Worm (Caenorhabditis elegans) whole organism, mixed stage, embryonic: ENCODE results near the gene F13E9.5.

Source experiments
- M03D4.4 ChIP-seq: sonication (generic microtip); optimal IDR thresholded peaks from 2 replicates; lab custom pipeline; 2017; ENCODE audit warnings: mild to moderate bottlenecking, missing genetic modification characterization, missing compliant biosample characterization
- bed-3 ChIP-seq: fragments of 200-800 bp; sonication (Bioruptor generic); optimal IDR thresholded peaks from 3 replicates; lab custom pipeline; 2018; ENCODE audit warnings: mild to moderate bottlenecking, missing genetic modification characterization, moderate library complexity, missing compliant biosample characterization
- ceh-39 ChIP-seq: fragments of 150-350 bp; optimal IDR thresholded peaks from 2 replicates; lab custom pipeline; 2014; ENCODE audit warnings: missing biosample characterization, missing genetic modification characterization
- ceh-43 ChIP-seq: fragments of 200-800 bp; sonication (Bioruptor generic); optimal IDR thresholded peaks from 2 replicates; lab custom pipeline; 2018; ENCODE audit warnings: mild to moderate bottlenecking, missing genetic modification characterization, moderate library complexity, missing compliant biosample characterization
- ceh-83 ChIP-seq: fragments of 200-800 bp; sonication (Bioruptor generic); optimal IDR thresholded peaks from 2 replicates; lab custom pipeline; 2018; ENCODE audit warnings: mild to moderate bottlenecking, missing genetic modification characterization, missing compliant biosample characterization
- ces-1 ChIP-seq: fragments of 150-350 bp; optimal IDR thresholded peaks from 2 replicates; lab custom pipeline; 2014; ENCODE audit warnings: missing biosample characterization, missing genetic modification reagents, missing genetic modification characterization
- cnd-1 ChIP-seq: fragments of 200-800 bp; sonication (Bioruptor generic); optimal IDR thresholded peaks from 2 replicates; lab custom pipeline; 2018; ENCODE audit warnings: mild to moderate bottlenecking, missing genetic modification characterization, missing compliant biosample characterization
- drap-1 ChIP-seq: fragments of 200-800 bp; sonication (Bioruptor generic); optimal IDR thresholded peaks from 3 replicates; lab custom pipeline; 2018; ENCODE audit warnings: mild to moderate bottlenecking, missing genetic modification characterization, missing compliant biosample characterization
- elt-1 ChIP-seq: sonication (generic microtip); optimal IDR thresholded peaks from 2 replicates; lab custom pipeline; 2017; ENCODE audit warnings: missing genetic modification characterization, mild to moderate bottlenecking, missing compliant biosample characterization, antibody characterized with exemption, moderate library complexity, borderline replicate concordance; ENCODE audit not compliant: insufficient read depth
- elt-3 ChIP-seq: fragments of 150-350 bp; optimal IDR thresholded peaks from 2 replicates; lab custom pipeline; 2014; ENCODE audit warnings: missing biosample characterization, missing genetic modification characterization
- flh-1 ChIP-seq: fragments of 200-800 bp; sonication (Bioruptor generic); optimal IDR thresholded peaks from 2 replicates; lab custom pipeline; 2018; ENCODE audit warnings: mild to moderate bottlenecking, missing genetic modification characterization, moderate library complexity, missing compliant biosample characterization
- ham-2 ChIP-seq: fragments of 200-800 bp; sonication (Bioruptor generic); optimal IDR thresholded peaks from 2 replicates; lab custom pipeline; 2018; ENCODE audit warnings: mild to moderate bottlenecking, missing genetic modification characterization, missing compliant biosample characterization
- lin-13 ChIP-seq: fragments of 150-350 bp; optimal IDR thresholded peaks from 2 replicates; lab custom pipeline; 2014; ENCODE audit warnings: missing biosample characterization, missing genetic modification characterization
- lin-32 ChIP-seq: fragments of 200-800 bp; sonication (Bioruptor generic); optimal IDR thresholded peaks from 2 replicates; lab custom pipeline; 2018; ENCODE audit warnings: mild to moderate bottlenecking, missing genetic modification characterization, missing compliant biosample characterization
- mab-5 ChIP-seq: fragments of 150-350 bp; optimal IDR thresholded peaks from 2 replicates; lab custom pipeline; 2014; ENCODE audit warnings: missing biosample characterization, missing genetic modification characterization
- mep-1 ChIP-seq: fragments of 150-350 bp; optimal IDR thresholded peaks from 2 replicates; lab custom pipeline; 2017; ENCODE audit warnings: missing biosample characterization, missing genetic modification reagents, missing genetic modification characterization, inconsistent platforms
- mls-2 ChIP-seq: sonication (generic microtip); optimal IDR thresholded peaks from 2 replicates; lab custom pipeline; 2016; ENCODE audit warnings: mild to moderate bottlenecking, missing genetic modification characterization, moderate library complexity, missing compliant biosample characterization
- nhr-12 ChIP-seq: fragments of 150-350 bp; optimal IDR thresholded peaks from 2 replicates; lab custom pipeline; 2014; ENCODE audit warnings: missing biosample characterization, missing genetic modification characterization
- nhr-2 ChIP-seq: fragments of 150-350 bp; optimal IDR thresholded peaks from 2 replicates; lab custom pipeline; 2014; ENCODE audit warnings: missing biosample characterization, missing genetic modification characterization
- nhr-237 ChIP-seq: fragments of 150-350 bp; optimal IDR thresholded peaks from 2 replicates; lab custom pipeline; 2014; ENCODE audit warnings: missing biosample characterization, missing genetic modification characterization
- nhr-28 ChIP-seq: fragments of 150-350 bp; optimal IDR thresholded peaks from 2 replicates; lab custom pipeline; 2014; ENCODE audit warnings: missing biosample characterization, missing genetic modification characterization
- nhr-76 ChIP-seq: sonication (generic microtip); optimal IDR thresholded peaks from 2 replicates; lab custom pipeline; 2017; ENCODE audit warnings: missing biosample characterization, missing genetic modification characterization
- pha-4 ChIP-seq: fragments of 150-350 bp; optimal IDR thresholded peaks from 2 replicates; lab custom pipeline; 2018; ENCODE audit warnings: missing biosample characterization, missing genetic modification reagents, missing genetic modification characterization
- snpc-4 ChIP-seq: fragments of 150-350 bp; optimal IDR thresholded peaks from 2 replicates; lab custom pipeline; 2014; ENCODE audit warnings: missing biosample characterization, missing genetic modification characterization
- sptf-1 ChIP-seq: sonication (generic microtip); optimal IDR thresholded peaks from 2 replicates; lab custom pipeline; 2017; ENCODE audit warnings: mild to moderate bottlenecking, missing genetic modification characterization, moderate library complexity, missing compliant biosample characterization
- unc-120 ChIP-seq: sonication (generic microtip); optimal IDR thresholded peaks from 2 replicates; lab custom pipeline; 2017; ENCODE audit warnings: missing genetic modification characterization, missing compliant biosample characterization; ENCODE audit not compliant: poor library complexity, severe bottlenecking
- zip-8 ChIP-seq: fragments of 150-350 bp; optimal IDR thresholded peaks from 2 replicates; lab custom pipeline; 2014; ENCODE audit warnings: missing biosample characterization, missing genetic modification characterization
- ztf-11 ChIP-seq: fragments of 150-350 bp; optimal IDR thresholded peaks from 2 replicates; lab custom pipeline; 2014; ENCODE audit warnings: missing biosample characterization, missing genetic modification characterization

Gene F13E9.5

ce11 chrIV:10896512-10896911 is 12.3 kb upstream of the F13E9.5 start, which contains the start of gene srlf-13:
Gene srlf-13, minus strand, starts transcription at chrIV:10896612.
- TF ChIP-seq zip-8 (no peak), cnd-1 (tag; lab: Kevin White, UChicago) (no peak), nhr-28 (tag; lab: Kevin White, UChicago) (no peak), lin-32 (GFP tag; lab: Kevin White, UChicago) (no peak), unc-120 (tag; lab: Kevin White, UChicago) (no peak), ceh-43 (GFP tag; lab: Kevin White, UChicago) (no peak), ztf-11 (tag; lab: Kevin White, UChicago) (no peak)

- TF ChIP-seq pha-4 (tag; lab: Kevin White, UChicago), result no peak
- no peak for TF ChIP-seq elt-1 (tag; lab: Kevin White, UChicago)
- no peak for TF ChIP-seq ceh-83 (GFP tag; lab: Kevin White, UChicago)
- no peak for TF ChIP-seq nhr-28 (tag; lab: Kevin White, UChicago)
- TF ChIP-seq sptf-1, result no peak
- no peak for TF ChIP-seq nhr-237 (tag; lab: Kevin White, UChicago)
- no peak for TF ChIP-seq ham-2
- no peak for TF ChIP-seq elt-3 (tag; lab: Kevin White, UChicago)
- no peak for TF ChIP-seq drap-1 (GFP tag; lab: Kevin White, UChicago)
- no peak for TF ChIP-seq ztf-11 (tag; lab: Kevin White, UChicago)
- no peak for TF ChIP-seq nhr-76 (tag; lab: Kevin White, UChicago)
- no peak for TF ChIP-seq ceh-39
- no peak for TF ChIP-seq lin-13 (tag; lab: Kevin White, UChicago)
- no peak for TF ChIP-seq mls-2 (tag; lab: Kevin White, UChicago)
- TF ChIP-seq, all 35 proteins: peak for 0
Observed at ce11 chrIV:10894255-10894654, 10.1 kb upstream of the F13E9.5 start, which contains the start of gene srlf-14. Gene srlf-14, minus strand, starts transcription at chrIV:10894355.

- no peak for TF ChIP-seq zip-8
- TF ChIP-seq ztf-11 (tag; lab: Kevin White, UChicago), result no peak
- TF ChIP-seq M03D4.4 (tag; lab: Kevin White, UChicago), result no peak
- no peak for TF ChIP-seq nhr-12
- TF ChIP-seq snpc-4, result no peak
- TF ChIP-seq flh-1, result no peak
- TF ChIP-seq ceh-43 (GFP tag; lab: Kevin White, UChicago), result no peak
- TF ChIP-seq mab-5, result no peak
- no peak for TF ChIP-seq pha-4 (tag; lab: Kevin White, UChicago)
Observed at ce11 chrIV:10891993-10892392, 7.8 kb upstream of the F13E9.5 start, which contains the start of gene srlf-12. Gene srlf-12, minus strand, starts transcription at chrIV:10892093.

- TF ChIP-seq nhr-76 (tag; lab: Kevin White, UChicago), result no peak
- TF ChIP-seq, all 35 proteins: peak for 0
Observed at ce11 chrIV:10889820-10890462, 5.8 kb upstream of the F13E9.5 start, which contains the start of gene F13E9.15. Gene F13E9.15, minus strand, starts transcription at chrIV:10889870.

- no peak for TF ChIP-seq zip-8
- no peak for TF ChIP-seq sptf-1
- no peak for TF ChIP-seq ces-1 (GFP tag; lab: Kevin White, UChicago)
- no peak for TF ChIP-seq bed-3 (GFP tag; lab: Kevin White, UChicago)
- TF ChIP-seq lin-32 (GFP tag; lab: Kevin White, UChicago), result no peak
- TF ChIP-seq ceh-43 (GFP tag; lab: Kevin White, UChicago), result no peak
- TF ChIP-seq ceh-83 (GFP tag; lab: Kevin White, UChicago), result no peak
- no peak for TF ChIP-seq lin-13 (tag; lab: Kevin White, UChicago)
- no peak for TF ChIP-seq mls-2 (tag; lab: Kevin White, UChicago)
- no peak for TF ChIP-seq ham-2
- TF ChIP-seq drap-1 (GFP tag; lab: Kevin White, UChicago), result no peak
- TF ChIP-seq mab-5, result no peak
- TF ChIP-seq M03D4.4 (tag; lab: Kevin White, UChicago), result no peak
- no peak for TF ChIP-seq mep-1 (tag; lab: Kevin White, UChicago)
- TF ChIP-seq elt-1 (tag; lab: Kevin White, UChicago), result no peak
- TF ChIP-seq nhr-76 (tag; lab: Kevin White, UChicago), result no peak
- no peak for TF ChIP-seq nhr-2
- TF ChIP-seq pha-4 (tag; lab: Kevin White, UChicago), result no peak
Observed at ce11 chrIV:10887285-10887684, 3.1 kb upstream of the F13E9.5 start, which contains the start of gene F13E9.16. Gene F13E9.16, minus strand, starts transcription at chrIV:10887385.
